Fruit fly (Drosophila melanogaster) whole organism, wandering third instar larva: ENCODE results near the gene Nup93-1.

ENCODE experiments used
- Abd-B ChIP-seq: fragments of >200 bp; optimal IDR thresholded peaks from 2 replicates; lab custom pipeline; 2017; ENCODE audit warnings: missing biosample characterization, missing genetic modification characterization
- CG32264 ChIP-seq: fragments of 200-800 bp; sonication (Bioruptor generic); optimal IDR thresholded peaks from 2 replicates; lab custom pipeline; 2016; ENCODE audit warnings: missing biosample characterization, missing genetic modification characterization
- CG9705 ChIP-seq: fragments of 200-800 bp; sonication (Bioruptor generic); optimal IDR thresholded peaks from 2 replicates; lab custom pipeline; 2018; ENCODE audit warnings: missing biosample characterization, mild to moderate bottlenecking, missing genetic modification characterization
- CrebA ChIP-seq: fragments of 200-800 bp; sonication (Bioruptor generic); optimal IDR thresholded peaks from 2 replicates; lab custom pipeline; 2016; ENCODE audit warnings: missing biosample characterization, mild to moderate bottlenecking, missing genetic modification characterization, borderline replicate concordance
- Dfd ChIP-seq: fragments of >200 bp; optimal IDR thresholded peaks from 2 replicates; lab custom pipeline; 2017; ENCODE audit warnings: missing biosample characterization, missing genetic modification characterization
- Dif ChIP-seq: fragments of 200-275, 200-300 bp; sonication (Bioruptor generic); optimal IDR thresholded peaks from 2 replicates; lab custom pipeline; 2018; ENCODE audit warnings: missing biosample characterization, missing genetic modification characterization; ENCODE audit not compliant: partially characterized antibody
- HLH106 ChIP-seq: fragments of 200-800 bp; optimal IDR thresholded peaks from 3 replicates; lab custom pipeline; 2019; ENCODE audit warnings: missing biosample characterization, mild to moderate bottlenecking, missing genetic modification characterization, moderate library complexity
- Hnf4 ChIP-seq: fragments of 200-800 bp; sonication (Bioruptor generic); optimal IDR thresholded peaks from 2 replicates; lab custom pipeline; 2016; ENCODE audit warnings: missing biosample characterization, mild to moderate bottlenecking, missing genetic modification characterization
- Hr78 ChIP-seq: fragments of >200 bp; optimal IDR thresholded peaks from 2 replicates; lab custom pipeline; 2017; ENCODE audit warnings: missing biosample characterization, missing genetic modification characterization
- Hr83 ChIP-seq: fragments of 200-300 bp; sonication (Bioruptor generic); optimal IDR thresholded peaks from 2 replicates; lab custom pipeline; 2016; ENCODE audit warnings: missing biosample characterization, mild to moderate bottlenecking, missing genetic modification characterization, moderate library complexity; ENCODE audit not compliant: poor library complexity, severe bottlenecking
- Jra ChIP-seq: sonication (Bioruptor generic); optimal IDR thresholded peaks from 2 replicates; lab custom pipeline; 2016; ENCODE audit warnings: missing biosample characterization, missing genetic modification characterization
- Mio ChIP-seq: sonication (Bioruptor generic); optimal IDR thresholded peaks from 2 replicates; lab custom pipeline; 2016; ENCODE audit warnings: missing biosample characterization, missing genetic modification characterization
- Myc ChIP-seq: fragments of >200 bp; optimal IDR thresholded peaks from 2 replicates; lab custom pipeline; 2017
- N ChIP-seq: fragments of >200 bp; optimal IDR thresholded peaks from 2 replicates; lab custom pipeline; 2018; ENCODE audit warnings: missing biosample characterization, missing external identifiers, missing genetic modification characterization
- OdsH ChIP-seq: fragments of 200-800 bp; sonication (Bioruptor generic); optimal IDR thresholded peaks from 2 replicates; lab custom pipeline; 2016; ENCODE audit warnings: missing biosample characterization, mild to moderate bottlenecking, missing genetic modification characterization
- Sp1 ChIP-seq: fragments of 200-800 bp; sonication (Bioruptor generic); optimal IDR thresholded peaks from 3 replicates; lab custom pipeline; 2019; ENCODE audit warnings: missing biosample characterization, mild to moderate bottlenecking, missing genetic modification characterization, moderate library complexity
- Vsx2 ChIP-seq: fragments of 200-300, 225-300 bp; sonication (Bioruptor generic); optimal IDR thresholded peaks from 2 replicates; lab custom pipeline; 2018; ENCODE audit warnings: missing biosample characterization, missing genetic modification characterization; ENCODE audit not compliant: partially characterized antibody
- br ChIP-seq: fragments of 200-800 bp; sonication (Bioruptor generic); optimal IDR thresholded peaks from 2 replicates; lab custom pipeline; 2016; ENCODE audit warnings: missing biosample characterization, missing genetic modification characterization
- brk ChIP-seq: fragments of 200-800 bp; sonication (Bioruptor generic); optimal IDR thresholded peaks from 2 replicates; lab custom pipeline; 2016; ENCODE audit warnings: missing biosample characterization, mild to moderate bottlenecking, missing genetic modification characterization
- dmrt93B ChIP-seq: fragments of 200-800 bp; sonication (Bioruptor generic); optimal IDR thresholded peaks from 2 replicates; lab custom pipeline; 2018; ENCODE audit warnings: missing biosample characterization, mild to moderate bottlenecking, missing genetic modification characterization
- dsf ChIP-seq: sonication (Bioruptor generic); optimal IDR thresholded peaks from 2 replicates; lab custom pipeline; 2016; ENCODE audit warnings: missing biosample characterization, missing genetic modification characterization, borderline replicate concordance
- ey ChIP-seq: fragments of 200-800 bp; sonication (Bioruptor generic); optimal IDR thresholded peaks from 2 replicates; lab custom pipeline; 2016; ENCODE audit warnings: missing biosample characterization, missing genetic modification characterization
- foxo ChIP-seq, 2 experiments: fragments of 200-800 bp; sonication (Bioruptor generic); optimal IDR thresholded peaks; 2 replicates in 1 of 2; 3 replicates in 1 of 2; lab custom pipeline; 2016 to 2017; ENCODE audit warnings: missing biosample characterization in 2 of 2, missing genetic modification characterization in 2 of 2
- fru ChIP-seq: fragments of 200-800 bp; sonication (Bioruptor generic); optimal IDR thresholded peaks from 3 replicates; lab custom pipeline; 2016; ENCODE audit warnings: missing biosample characterization, mild to moderate bottlenecking, missing genetic modification characterization
- h ChIP-seq: fragments of 200-800 bp; sonication (Bioruptor generic); optimal IDR thresholded peaks from 3 replicates; lab custom pipeline; 2016; ENCODE audit warnings: missing biosample characterization, mild to moderate bottlenecking, missing genetic modification characterization
- jim ChIP-seq: fragments of 175-275, 200-325 bp; sonication (Bioruptor generic); optimal IDR thresholded peaks from 2 replicates; lab custom pipeline; 2016; ENCODE audit warnings: missing biosample characterization, mild to moderate bottlenecking, missing genetic modification characterization
- lola ChIP-seq: fragments of >200 bp; optimal IDR thresholded peaks from 2 replicates; lab custom pipeline; 2017; ENCODE audit warnings: missing biosample characterization, missing genetic modification characterization
- pan ChIP-seq: fragments of >200 bp; optimal IDR thresholded peaks from 2 replicates; lab custom pipeline; 2017
- psq ChIP-seq: fragments of 200-800 bp; sonication (Bioruptor generic); optimal IDR thresholded peaks from 3 replicates; lab custom pipeline; 2017; ENCODE audit warnings: missing biosample characterization, mild to moderate bottlenecking, missing genetic modification characterization, moderate library complexity
- rgr ChIP-seq: fragments of 200-800 bp; sonication (Bioruptor generic); optimal IDR thresholded peaks from 3 replicates; lab custom pipeline; 2016; ENCODE audit warnings: missing biosample characterization, mild to moderate bottlenecking, missing genetic modification characterization
- sage ChIP-seq: fragments of 200-800 bp; sonication (Bioruptor generic); optimal IDR thresholded peaks from 2 replicates; lab custom pipeline; 2016; ENCODE audit warnings: missing biosample characterization, mild to moderate bottlenecking, missing genetic modification characterization
- sv ChIP-seq: fragments of 200-800 bp; sonication (Bioruptor generic); optimal IDR thresholded peaks from 3 replicates; lab custom pipeline; 2016; ENCODE audit warnings: missing biosample characterization, missing genetic modification characterization
- tai ChIP-seq: sonication (Bioruptor generic); optimal IDR thresholded peaks from 2 replicates; lab custom pipeline; 2016; ENCODE audit warnings: missing biosample characterization, missing genetic modification characterization
- usp ChIP-seq: fragments of >200 bp; optimal IDR thresholded peaks from 2 replicates; lab custom pipeline; 2017; ENCODE audit warnings: missing biosample characterization, missing genetic modification characterization
- woc ChIP-seq: sonication (Bioruptor generic); optimal IDR thresholded peaks from 2 replicates; lab custom pipeline; 2016; ENCODE audit warnings: missing biosample characterization, mild to moderate bottlenecking, missing genetic modification characterization

The Nup93-1 gene

DNA sequence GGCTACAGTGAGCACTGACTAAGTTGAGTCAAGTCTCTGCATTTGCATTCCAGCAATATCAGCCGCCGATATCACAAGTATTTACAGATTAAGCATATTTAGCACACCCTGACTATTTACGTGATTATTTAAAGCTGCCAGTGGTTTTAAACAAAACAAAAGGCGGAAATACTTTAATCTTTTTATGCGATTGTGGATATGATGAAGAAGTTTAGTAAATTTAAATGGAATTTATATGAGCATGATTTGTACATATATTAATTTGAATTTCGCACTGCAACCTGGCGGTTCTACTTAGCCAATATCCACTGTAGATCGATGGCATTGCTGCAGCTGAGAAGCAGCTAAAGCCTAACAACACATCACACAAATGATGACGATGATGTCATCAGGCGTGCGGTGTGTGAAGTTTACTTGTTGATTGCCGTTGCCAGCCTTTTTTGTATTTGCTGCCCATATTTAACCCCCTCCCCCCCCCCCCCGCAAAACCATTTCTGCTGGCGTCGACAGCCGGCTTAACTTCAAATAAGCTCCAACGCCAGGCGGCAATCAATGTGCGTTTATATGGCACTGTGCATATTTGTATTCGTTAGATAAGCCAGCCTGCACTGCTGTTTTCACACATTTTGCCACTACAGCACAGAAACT lies 7.0 kb upstream of the Nup93-1 start:
- TF ChIP-seq ey (GFP tag; lab: Kevin White, UChicago) (peak; percentile 81), CG32264 (GFP tag; lab: Kevin White, UChicago) (no peak), CG9705 (GFP tag; lab: Kevin White, UChicago) (no peak), Jra (peak; percentile 7), Vsx2 (no peak), psq (GFP tag; lab: Kevin White, UChicago) (peak; percentile 54), dmrt93B (peak; percentile 58), woc (GFP tag; lab: Kevin White, UChicago) (peak; percentile 67), Myc (no peak), HLH106 (tag; lab: Kevin White, UChicago) (peak; percentile 65), h (GFP tag; lab: Kevin White, UChicago) (peak; percentile 73), foxo (GFP tag; optimal IDR thresholded peaks at IDR 0.05; lab: Kevin White, UChicago) (peak in 1 of 2 experiments; percentile 69), Hnf4 (GFP tag; lab: Kevin White, UChicago) (peak; percentile 66), OdsH (peak; percentile 59), sv (GFP tag; lab: Kevin White, UChicago) (peak; percentile 23), jim (GFP tag; lab: Kevin White, UChicago) (no peak), fru (GFP tag; lab: Kevin White, UChicago) (peak; percentile 72), Abd-B (GFP tag; lab: Kevin White, UChicago) (no peak), Sp1 (GFP tag; lab: Kevin White, UChicago) (peak; percentile 56), CrebA (GFP tag; lab: Kevin White, UChicago) (no peak), lola (no peak), br (GFP tag; lab: Kevin White, UChicago) (peak; percentile 50), rgr (GFP tag; lab: Kevin White, UChicago) (peak; percentile 64)

DNA sequence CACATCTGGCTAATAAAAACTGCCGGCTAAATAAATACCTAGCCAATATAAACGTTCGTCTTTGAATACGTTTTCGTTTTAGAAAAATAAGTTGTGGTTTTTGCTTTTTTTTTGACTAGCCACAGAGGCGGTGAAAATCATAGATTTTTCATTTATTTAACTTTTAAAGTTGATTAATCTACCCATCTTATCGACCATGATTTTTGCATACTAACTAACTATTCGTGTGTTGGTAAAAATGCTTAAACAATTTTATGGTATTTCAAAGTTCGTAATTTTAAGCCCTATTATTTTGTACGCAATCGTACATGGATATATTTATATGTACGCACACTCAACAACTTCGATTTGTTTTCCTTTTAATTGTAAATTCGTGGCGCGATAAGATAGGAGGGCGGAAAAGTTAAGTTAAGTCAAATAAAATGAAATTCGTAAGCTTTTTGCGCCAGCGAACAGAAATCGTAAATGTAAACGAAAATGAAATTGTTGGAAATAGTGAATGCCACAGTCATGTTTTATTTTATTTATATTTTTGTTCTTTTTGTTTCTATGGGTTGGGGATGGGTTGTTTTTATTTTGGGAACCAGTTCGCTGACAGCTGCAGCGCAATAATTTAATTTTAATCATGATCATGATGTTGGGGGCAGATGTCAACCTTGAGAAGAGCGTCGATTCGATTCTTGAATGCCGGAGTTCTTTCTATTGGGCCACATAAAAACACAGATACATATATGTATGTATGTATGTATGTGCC lies 5.0 kb upstream of the Nup93-1 start:
- peak; percentile 12 for TF ChIP-seq fru (GFP tag; lab: Kevin White, UChicago)
- TF ChIP-seq N: no peak
- no peak for TF ChIP-seq jim (GFP tag; lab: Kevin White, UChicago)
- TF ChIP-seq tai (GFP tag; lab: Kevin White, UChicago): no peak
- TF ChIP-seq CG9705 (GFP tag; lab: Kevin White, UChicago): no peak
- peak; percentile 17 for TF ChIP-seq brk (GFP tag; lab: Kevin White, UChicago)
- TF ChIP-seq pan (lab: Kevin White, UChicago): no peak
- TF ChIP-seq Hnf4 (GFP tag; lab: Kevin White, UChicago): no peak
- no peak for TF ChIP-seq dmrt93B
- TF ChIP-seq Mio (GFP tag; lab: Kevin White, UChicago): no peak
- TF ChIP-seq CG32264 (GFP tag; lab: Kevin White, UChicago): no peak
- TF ChIP-seq h (GFP tag; lab: Kevin White, UChicago): peak; percentile 11
- no peak for TF ChIP-seq usp (GFP tag; lab: Kevin White, UChicago)
- TF ChIP-seq Hr83 (GFP tag; lab: Kevin White, UChicago): no peak
- TF ChIP-seq Dfd: no peak
- no peak for TF ChIP-seq Abd-B (GFP tag; lab: Kevin White, UChicago)
- peak in 1 of 2 experiments; percentile 9 for TF ChIP-seq foxo (GFP tag; optimal IDR thresholded peaks at IDR 0.05; lab: Kevin White, UChicago)
- TF ChIP-seq rgr (GFP tag; lab: Kevin White, UChicago): peak; percentile 14
- TF ChIP-seq ey (GFP tag; lab: Kevin White, UChicago): peak; percentile 20
- TF ChIP-seq Sp1 (GFP tag; lab: Kevin White, UChicago): no peak
- TF ChIP-seq, all 38 proteins: peak for 6

DNA sequence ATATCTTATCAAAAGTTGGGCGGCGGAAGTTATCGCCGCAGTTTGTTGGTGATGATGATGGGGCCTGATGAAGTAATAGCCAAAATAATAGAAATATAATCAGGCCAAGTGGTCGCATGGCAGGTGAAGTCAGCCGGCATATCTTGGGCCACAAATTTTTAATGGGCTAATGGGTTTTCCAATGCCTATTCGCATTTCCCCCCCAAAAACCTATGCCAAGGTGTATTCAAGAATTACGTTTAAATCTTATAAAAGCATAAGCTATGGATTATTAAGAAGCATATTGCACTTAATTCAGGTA lies 4.5 kb upstream of the Nup93-1 start:
- TF ChIP-seq CrebA (GFP tag; lab: Kevin White, UChicago): no peak
- TF ChIP-seq sv (GFP tag; lab: Kevin White, UChicago): no peak
- no peak for TF ChIP-seq fru (GFP tag; lab: Kevin White, UChicago)
- TF ChIP-seq N: no peak
- TF ChIP-seq OdsH: no peak
- no peak for TF ChIP-seq sage (GFP tag; lab: Kevin White, UChicago)
- TF ChIP-seq usp (GFP tag; lab: Kevin White, UChicago): no peak
- no peak for TF ChIP-seq dsf (GFP tag; lab: Kevin White, UChicago)
- no peak for TF ChIP-seq Dif
- no peak for TF ChIP-seq tai (GFP tag; lab: Kevin White, UChicago)
- no peak for TF ChIP-seq Hr78
- no peak for TF ChIP-seq ey (GFP tag; lab: Kevin White, UChicago)
